Worm (Caenorhabditis elegans) whole organism, L2 larva: ENCODE results near the gene T06E4.5.

Experiments
- C34F6.9 ChIP-seq: fragments of 150-350 bp; optimal IDR thresholded peaks from 2 replicates; lab custom pipeline; 2014; ENCODE audit warnings: missing biosample characterization, missing genetic modification characterization
- F13H6.1 ChIP-seq: sonication (generic microtip); optimal IDR thresholded peaks from 2 replicates; lab custom pipeline; 2016; ENCODE audit warnings: missing genetic modification characterization, missing compliant biosample characterization
- R02D3.7 ChIP-seq: fragments of 150-350 bp; optimal IDR thresholded peaks from 2 replicates; lab custom pipeline; 2014; ENCODE audit warnings: missing biosample characterization, missing genetic modification characterization
- Y55F3AM.14 ChIP-seq: fragments of 200-800 bp; sonication (Bioruptor generic); optimal IDR thresholded peaks from 2 replicates; lab custom pipeline; 2018; ENCODE audit warnings: mild to moderate bottlenecking, missing genetic modification characterization, missing compliant biosample characterization
- ZK546.5 ChIP-seq: sonication (generic microtip); optimal IDR thresholded peaks from 2 replicates; lab custom pipeline; 2017; ENCODE audit warnings: missing biosample characterization, missing genetic modification characterization
- alr-1 ChIP-seq: fragments of 150-350 bp; optimal IDR thresholded peaks from 2 replicates; lab custom pipeline; 2014; ENCODE audit warnings: missing biosample characterization, missing genetic modification characterization
- aly-2 ChIP-seq: fragments of 150-350 bp; optimal IDR thresholded peaks from 2 replicates; lab custom pipeline; 2014; ENCODE audit warnings: missing biosample characterization, missing genetic modification characterization
- ama-1 ChIP-seq: fragments of 150-350 bp; optimal IDR thresholded peaks from 2 replicates; lab custom pipeline; 2018; ENCODE audit warnings: inconsistent platforms
- blmp-1 ChIP-seq: sonication (generic microtip); optimal IDR thresholded peaks from 2 replicates; lab custom pipeline; 2017; ENCODE audit warnings: missing genetic modification characterization, mild to moderate bottlenecking, missing compliant biosample characterization, antibody characterized with exemption, moderate library complexity; ENCODE audit not compliant: insufficient read depth
- ceh-82 ChIP-seq: fragments of 150-350 bp; optimal IDR thresholded peaks from 2 replicates; lab custom pipeline; 2014; ENCODE audit warnings: missing biosample characterization, missing genetic modification characterization
- crh-2 ChIP-seq: sonication (generic microtip); optimal IDR thresholded peaks from 2 replicates; lab custom pipeline; 2017; ENCODE audit warnings: missing biosample characterization, missing genetic modification characterization
- elt-1 ChIP-seq: fragments of 150-350 bp; optimal IDR thresholded peaks from 2 replicates; lab custom pipeline; 2014; ENCODE audit warnings: missing biosample characterization, missing genetic modification characterization
- elt-3 ChIP-seq: sonication (generic microtip); optimal IDR thresholded peaks from 2 replicates; lab custom pipeline; 2017; ENCODE audit warnings: missing biosample characterization, missing genetic modification characterization
- fos-1 ChIP-seq: fragments of 150-350 bp; optimal IDR thresholded peaks from 2 replicates; lab custom pipeline; 2014; ENCODE audit warnings: missing biosample characterization, missing genetic modification characterization
- lin-11 ChIP-seq: fragments of 150-350 bp; sonication (generic microtip); optimal IDR thresholded peaks from 2 replicates; lab custom pipeline; 2014; ENCODE audit warnings: missing biosample characterization, missing genetic modification characterization, inconsistent platforms, mixed read lengths
- lin-13 ChIP-seq: fragments of 150-350 bp; optimal IDR thresholded peaks from 2 replicates; lab custom pipeline; 2014; ENCODE audit warnings: missing biosample characterization, missing genetic modification reagents, missing genetic modification characterization
- lin-39 ChIP-seq: fragments of 150-350 bp; optimal IDR thresholded peaks from 2 replicates; lab custom pipeline; 2014; ENCODE audit warnings: missing biosample characterization, missing genetic modification reagents, missing genetic modification characterization
- lsy-2 ChIP-seq, 2 experiments: fragments of 150-350 bp in 1 of 2; sonication (generic microtip) in 1 of 2; optimal IDR thresholded peaks; 2 replicates each; lab custom pipeline; 2014 to 2017; ENCODE audit warnings: missing biosample characterization in 2 of 2, missing genetic modification characterization in 2 of 2
- mab-5 ChIP-seq: fragments of 150-350 bp; optimal IDR thresholded peaks from 2 replicates; lab custom pipeline; 2014; ENCODE audit warnings: missing biosample characterization, missing genetic modification characterization
- mdl-1 ChIP-seq, 2 experiments: fragments of 150-350 bp in 1 of 2; sonication (generic microtip) in 1 of 2; optimal IDR thresholded peaks; 2 replicates each; lab custom pipeline; 2017; ENCODE audit warnings: missing biosample characterization in 2 of 2, missing genetic modification characterization in 2 of 2
- nhr-12 ChIP-seq: fragments of 150-350 bp; optimal IDR thresholded peaks from 2 replicates; lab custom pipeline; 2014; ENCODE audit warnings: missing biosample characterization, missing genetic modification characterization
- nhr-129 ChIP-seq: fragments of 150-350 bp; optimal IDR thresholded peaks from 2 replicates; lab custom pipeline; 2014; ENCODE audit warnings: missing biosample characterization, missing genetic modification characterization
- nhr-21 ChIP-seq: fragments of 150-350 bp; optimal IDR thresholded peaks from 2 replicates; lab custom pipeline; 2014; ENCODE audit warnings: missing biosample characterization, missing genetic modification characterization
- nhr-23 ChIP-seq: fragments of 150-350 bp; optimal IDR thresholded peaks from 2 replicates; lab custom pipeline; 2014; ENCODE audit warnings: missing biosample characterization, missing genetic modification reagents, missing genetic modification characterization
- nhr-237 ChIP-seq: fragments of 150-350 bp; optimal IDR thresholded peaks from 2 replicates; lab custom pipeline; 2014; ENCODE audit warnings: missing biosample characterization, missing genetic modification characterization
- nhr-25 ChIP-seq: fragments of 150-350 bp; sonication (generic microtip); optimal IDR thresholded peaks from 3 replicates; lab custom pipeline; 2014; ENCODE audit warnings: missing biosample characterization, missing genetic modification characterization
- nhr-6 ChIP-seq: fragments of 150-350 bp; optimal IDR thresholded peaks from 2 replicates; lab custom pipeline; 2014; ENCODE audit warnings: missing biosample characterization, missing genetic modification characterization
- nhr-77 ChIP-seq: fragments of 150-350 bp; optimal IDR thresholded peaks from 2 replicates; lab custom pipeline; 2014; ENCODE audit warnings: missing biosample characterization, missing genetic modification characterization
- peb-1 ChIP-seq: fragments of 150-350 bp; optimal IDR thresholded peaks from 2 replicates; lab custom pipeline; 2014; ENCODE audit warnings: missing biosample characterization, missing genetic modification characterization
- sem-4 ChIP-seq: fragments of 150-350 bp; optimal IDR thresholded peaks from 2 replicates; lab custom pipeline; 2014; ENCODE audit warnings: missing biosample characterization, missing genetic modification reagents, missing genetic modification characterization
- skn-1 ChIP-seq: sonication (generic microtip); optimal IDR thresholded peaks from 2 replicates; lab custom pipeline; 2017; ENCODE audit warnings: missing biosample characterization, missing genetic modification characterization
- sma-3 ChIP-seq: sonication (generic microtip); optimal IDR thresholded peaks from 2 replicates; lab custom pipeline; 2016; ENCODE audit warnings: missing genetic modification reagents, missing genetic modification characterization, missing compliant biosample characterization
- sma-9 ChIP-seq, 2 experiments: fragments of 150-350 bp in 1 of 2; sonication (generic microtip) in 1 of 2; optimal IDR thresholded peaks; 2 replicates each; lab custom pipeline; 2014 to 2016; ENCODE audit warnings: missing genetic modification characterization in 2 of 2, mild to moderate bottlenecking in 1 of 2, missing biosample characterization in 1 of 2, missing compliant biosample characterization in 1 of 2, missing genetic modification reagents in 1 of 2, moderate library complexity in 1 of 2
- snpc-4 ChIP-seq: fragments of 150-350 bp; optimal IDR thresholded peaks from 2 replicates; lab custom pipeline; 2014; ENCODE audit warnings: missing biosample characterization, missing genetic modification characterization
- unc-39 ChIP-seq: fragments of 150-350 bp; optimal IDR thresholded peaks from 2 replicates; lab custom pipeline; 2014; ENCODE audit warnings: missing biosample characterization, missing genetic modification characterization
- unc-55 ChIP-seq: fragments of 150-350 bp; sonication (generic microtip); optimal IDR thresholded peaks from 3 replicates; lab custom pipeline; 2014; ENCODE audit warnings: missing biosample characterization, missing genetic modification reagents, missing genetic modification characterization
- unc-62 ChIP-seq: fragments of 150-350 bp; optimal IDR thresholded peaks from 2 replicates; lab custom pipeline; 2014; ENCODE audit warnings: missing biosample characterization, missing genetic modification reagents, missing genetic modification characterization
- zag-1 ChIP-seq: fragments of 150-350 bp; optimal IDR thresholded peaks from 2 replicates; lab custom pipeline; 2014; ENCODE audit warnings: missing biosample characterization, missing genetic modification characterization
- ztf-1 ChIP-seq: fragments of 200-800 bp; sonication (Bioruptor generic); conservative IDR thresholded peaks from 2 replicates; pipeline ENCODE4 v1.3.6; 2022; ENCODE audit warnings: missing genetic modification characterization, missing compliant biosample characterization
- ztf-11 ChIP-seq: sonication (generic microtip); optimal IDR thresholded peaks from 2 replicates; lab custom pipeline; 2017; ENCODE audit warnings: missing biosample characterization, missing genetic modification characterization
- ztf-4 ChIP-seq: fragments of 150-350 bp; optimal IDR thresholded peaks from 2 replicates; lab custom pipeline; 2014; ENCODE audit warnings: missing biosample characterization, missing genetic modification characterization

T06E4.5 gene

ce11 chrV:9588574-9588973 lies 42.5 kb upstream of the T06E4.5 start:
- no peak for TF ChIP-seq nhr-6
- peak; percentile 18 for TF ChIP-seq fos-1 (tag; lab: Kevin White, UChicago)
- no peak for TF ChIP-seq mab-5 (tag; lab: Kevin White, UChicago)
- TF ChIP-seq sma-9 (GFP tag; optimal IDR thresholded peaks at IDR 0.05; lab: Kevin White, UChicago), result peak; percentile 49
- no peak for TF ChIP-seq sma-9 (tag; optimal IDR thresholded peaks at IDR 0.05; lab: Kevin White, UChicago)
- no peak for TF ChIP-seq snpc-4 (tag; lab: Kevin White, UChicago)
- TF ChIP-seq elt-3, result no peak
- no peak for TF ChIP-seq lsy-2 (tag; optimal IDR thresholded peaks at IDR 0.05; lab: Kevin White, UChicago)
- no peak for TF ChIP-seq sem-4 (tag; lab: Kevin White, UChicago)
- TF ChIP-seq peb-1 (tag; lab: Kevin White, UChicago), result no peak
- peak; percentile 20 for TF ChIP-seq nhr-21 (tag; lab: Kevin White, UChicago)
- no peak for TF ChIP-seq Y55F3AM.14 (GFP tag; lab: Kevin White, UChicago)
- no peak for TF ChIP-seq lin-13 (GFP tag; lab: Kevin White, UChicago)
- TF ChIP-seq nhr-25 (tag; lab: Kevin White, UChicago), result no peak
- TF ChIP-seq unc-55 (GFP tag; lab: Kevin White, UChicago), result no peak
- no peak for TF ChIP-seq zag-1 (tag; lab: Kevin White, UChicago)
- no peak for TF ChIP-seq nhr-77 (tag; lab: Kevin White, UChicago)
- peak; percentile 24 for TF ChIP-seq sma-3
- no peak for TF ChIP-seq unc-62
- no peak for TF ChIP-seq C34F6.9 (tag; lab: Kevin White, UChicago)
- TF ChIP-seq ztf-1 (GFP tag; lab: Robert Waterston, UW), result no peak
- no peak for TF ChIP-seq elt-1 (tag; lab: Kevin White, UChicago)
- no peak for TF ChIP-seq nhr-129
- no peak for TF ChIP-seq ZK546.5 (tag; lab: Kevin White, UChicago)
- TF ChIP-seq ztf-11 (tag; lab: Kevin White, UChicago), result no peak
- TF ChIP-seq aly-2 (tag; lab: Kevin White, UChicago), result no peak
- TF ChIP-seq ceh-82, result no peak
- TF ChIP-seq F13H6.1 (tag; lab: Kevin White, UChicago), result no peak
- TF ChIP-seq R02D3.7 (tag; lab: Kevin White, UChicago), result no peak
- TF ChIP-seq mdl-1 (tag; optimal IDR thresholded peaks at IDR 0.05; lab: Kevin White, UChicago), result no peak
- TF ChIP-seq lin-11 (tag; lab: Kevin White, UChicago), result no peak
- TF ChIP-seq, all 48 proteins: peak for 4

- TF ChIP-seq blmp-1 (tag; lab: Kevin White, UChicago), result no peak
- no peak for TF ChIP-seq snpc-4 (tag; lab: Kevin White, UChicago)
- no peak for TF ChIP-seq zag-1 (tag; lab: Kevin White, UChicago)
- TF ChIP-seq unc-39 (tag; lab: Kevin White, UChicago), result no peak
- TF ChIP-seq R02D3.7 (tag; lab: Kevin White, UChicago), result no peak
- TF ChIP-seq nhr-237 (tag; lab: Kevin White, UChicago), result no peak
- no peak for TF ChIP-seq peb-1 (tag; lab: Kevin White, UChicago)
- TF ChIP-seq lin-39 (tag; lab: Kevin White, UChicago), result no peak
- TF ChIP-seq lin-11 (tag; lab: Kevin White, UChicago), result no peak
- no peak for TF ChIP-seq Y55F3AM.14 (GFP tag; lab: Kevin White, UChicago)
- TF ChIP-seq nhr-25 (tag; lab: Kevin White, UChicago), result no peak
- no peak for TF ChIP-seq alr-1 (tag; lab: Kevin White, UChicago)
- no peak for TF ChIP-seq nhr-23 (tag; lab: Kevin White, UChicago)
- TF ChIP-seq ztf-4 (tag; lab: Kevin White, UChicago), result no peak
- TF ChIP-seq ZK546.5 (tag; lab: Kevin White, UChicago), result no peak
- no peak for TF ChIP-seq skn-1 (tag; lab: Kevin White, UChicago)
Observed at ce11 chrV:9590317-9590716, 40.7 kb upstream of the T06E4.5 start, which contains the start of gene K09G1.2. Gene K09G1.2, plus strand, starts transcription at chrV:9590617.

ce11 chrV:9608256-9608655 lies 22.8 kb upstream of the T06E4.5 start, which contains the start of gene dop-2:
Gene dop-2, plus strand, starts transcription at chrV:9608556.
- TF ChIP-seq mab-5 (tag; lab: Kevin White, UChicago) (no peak), sem-4 (tag; lab: Kevin White, UChicago) (no peak), ama-1 (lab: Kevin White, UChicago) (no peak), ztf-11 (tag; lab: Kevin White, UChicago) (no peak), nhr-6 (no peak), nhr-77 (tag; lab: Kevin White, UChicago) (no peak), nhr-12 (tag; lab: Kevin White, UChicago) (no peak), Y55F3AM.14 (GFP tag; lab: Kevin White, UChicago) (no peak), mdl-1 (tag; optimal IDR thresholded peaks at IDR 0.05; lab: Kevin White, UChicago) (no peak), crh-2 (tag; lab: Kevin White, UChicago) (no peak), F13H6.1 (tag; lab: Kevin White, UChicago) (no peak), aly-2 (tag; lab: Kevin White, UChicago) (no peak), alr-1 (tag; lab: Kevin White, UChicago) (no peak), sma-9 (GFP tag; optimal IDR thresholded peaks at IDR 0.05; lab: Kevin White, UChicago) (no peak), sma-9 (tag; optimal IDR thresholded peaks at IDR 0.05; lab: Kevin White, UChicago) (no peak), elt-1 (tag; lab: Kevin White, UChicago) (no peak), peb-1 (tag; lab: Kevin White, UChicago) (no peak), skn-1 (tag; lab: Kevin White, UChicago) (no peak)
- TF ChIP-seq, all 48 proteins: peak for 0
